Worm (Caenorhabditis elegans) whole organism, L4 larva: ENCODE data around the gene twk-14.

Experiments used
- ama-1 ChIP-seq: fragments of 150-350 bp; optimal IDR thresholded peaks from 2 replicates; lab custom pipeline; 2014; ENCODE audit warnings: inconsistent platforms, mixed read lengths
- ceh-82 ChIP-seq: sonication (generic microtip); optimal IDR thresholded peaks from 2 replicates; lab custom pipeline; 2017; ENCODE audit warnings: missing biosample characterization, missing genetic modification characterization
- daf-12 ChIP-seq: fragments of 150-350 bp; optimal IDR thresholded peaks from 2 replicates; lab custom pipeline; 2014; ENCODE audit warnings: missing biosample characterization, missing genetic modification reagents, missing genetic modification characterization
- egl-27 ChIP-seq: sonication (generic microtip); optimal IDR thresholded peaks from 3 replicates; lab custom pipeline; 2017; ENCODE audit warnings: missing biosample characterization, missing genetic modification reagents, missing genetic modification characterization
- lin-15B ChIP-seq: fragments of 150-350 bp; sonication (generic microtip); optimal IDR thresholded peaks from 3 replicates; lab custom pipeline; 2014; ENCODE audit warnings: missing biosample characterization, missing genetic modification characterization
- pha-4 ChIP-seq, 2 experiments: fragments of 150-350 bp in 1 of 2; fragments of 200-800 bp in 1 of 2; sonication (Bioruptor generic) in 1 of 2; IDR thresholded peaks in 1 of 2; optimal IDR thresholded peaks in 1 of 2; 2 replicates each; pipeline versions ENCODE4 v1.3.6 to Lab custom; 2014 to 2022; ENCODE audit warnings: missing genetic modification characterization in 2 of 2, missing genetic modification reagents in 2 of 2, missing biosample characterization in 1 of 2, missing compliant biosample characterization in 1 of 2

ce11 chrV:12349365-12349764 lies 46.1 kb downstream of the twk-14 start:
- TF ChIP-seq pha-4 (GFP tag; IDR thresholded peaks at IDR 0.05; lab: Robert Waterston, UW) (no peak), pha-4 (tag; optimal IDR thresholded peaks at IDR 0.05; lab: Kevin White, UChicago) (no peak), ama-1 (lab: Kevin White, UChicago) (no peak), egl-27 (tag; lab: Kevin White, UChicago) (no peak), lin-15B (tag; lab: Kevin White, UChicago) (no peak), daf-12 (tag; lab: Kevin White, UChicago) (no peak), ceh-82 (no peak)
